Fruit fly (Drosophila melanogaster) whole organism, wandering third instar larva: ENCODE measurements around the gene CG43658.

ENCODE experiments used
- Dif ChIP-seq: fragments of 200-275, 200-300 bp; sonication (Bioruptor generic); optimal IDR thresholded peaks from 2 replicates; lab custom pipeline; 2018; ENCODE audit warnings: missing biosample characterization, missing genetic modification characterization; ENCODE audit not compliant: partially characterized antibody
- GATAd ChIP-seq: sonication (Bioruptor generic); optimal IDR thresholded peaks from 2 replicates; lab custom pipeline; 2016; ENCODE audit warnings: missing biosample characterization, missing genetic modification characterization
- fru ChIP-seq: fragments of 200-800 bp; sonication (Bioruptor generic); optimal IDR thresholded peaks from 3 replicates; lab custom pipeline; 2016; ENCODE audit warnings: missing biosample characterization, mild to moderate bottlenecking, missing genetic modification characterization
- jim ChIP-seq: fragments of 175-275, 200-325 bp; sonication (Bioruptor generic); optimal IDR thresholded peaks from 2 replicates; lab custom pipeline; 2016; ENCODE audit warnings: missing biosample characterization, mild to moderate bottlenecking, missing genetic modification characterization
- lola ChIP-seq: fragments of >200 bp; optimal IDR thresholded peaks from 2 replicates; lab custom pipeline; 2017; ENCODE audit warnings: missing biosample characterization, missing genetic modification characterization
- psq ChIP-seq: fragments of 200-800 bp; sonication (Bioruptor generic); optimal IDR thresholded peaks from 3 replicates; lab custom pipeline; 2017; ENCODE audit warnings: missing biosample characterization, mild to moderate bottlenecking, missing genetic modification characterization, moderate library complexity
- usp ChIP-seq: fragments of >200 bp; optimal IDR thresholded peaks from 2 replicates; lab custom pipeline; 2017; ENCODE audit warnings: missing biosample characterization, missing genetic modification characterization

dm6 chrX:17490462-17490861, 70.5 kb downstream of the CG43658 start:
- no peak for TF ChIP-seq usp (GFP tag; lab: Kevin White, UChicago)
- no peak for TF ChIP-seq jim (GFP tag; lab: Kevin White, UChicago)
- no peak for TF ChIP-seq lola
- TF ChIP-seq Dif = no peak
- TF ChIP-seq psq (GFP tag; lab: Kevin White, UChicago) = no peak
- TF ChIP-seq GATAd (GFP tag; lab: Kevin White, UChicago) = no peak
- TF ChIP-seq fru (GFP tag; lab: Kevin White, UChicago) = no peak
